Fruit fly (Drosophila melanogaster) whole organism, prepupa: Measurements from ENCODE around the gene Rab40.

Experiments
- Blimp-1 ChIP-seq: fragments of 200-800 bp; sonication (Bioruptor generic); optimal IDR thresholded peaks from 3 replicates; lab custom pipeline; 2017; ENCODE audit warnings: missing biosample characterization, missing genetic modification characterization, mild to moderate bottlenecking, moderate library complexity, missing genetic modification reagents
- CG10631 ChIP-seq: fragments of 200-800 bp; sonication (Bioruptor generic); optimal IDR thresholded peaks from 2 replicates; lab custom pipeline; 2016; ENCODE audit warnings: missing biosample characterization, missing genetic modification characterization
- CG10669 ChIP-seq: fragments of 200-800 bp; sonication (Bioruptor generic); optimal IDR thresholded peaks from 3 replicates; lab custom pipeline; 2018; ENCODE audit warnings: missing biosample characterization, mild to moderate bottlenecking, missing genetic modification characterization, moderate library complexity
- CG11902 ChIP-seq: fragments of 200-800 bp; sonication (Bioruptor generic); optimal IDR thresholded peaks from 3 replicates; lab custom pipeline; 2016; ENCODE audit warnings: missing biosample characterization, missing genetic modification characterization
- CG1621 ChIP-seq: fragments of 200-800 bp; sonication (Bioruptor generic); optimal IDR thresholded peaks from 3 replicates; lab custom pipeline; 2018; ENCODE audit warnings: missing biosample characterization, mild to moderate bottlenecking, missing genetic modification characterization
- CG16779 ChIP-seq: fragments of 200-800 bp; sonication (Bioruptor generic); optimal IDR thresholded peaks from 3 replicates; lab custom pipeline; 2017; ENCODE audit warnings: missing biosample characterization, mild to moderate bottlenecking, missing genetic modification characterization
- CG32006 ChIP-seq: fragments of 200-800 bp; sonication (Bioruptor generic); optimal IDR thresholded peaks from 3 replicates; lab custom pipeline; 2017; ENCODE audit warnings: missing biosample characterization, mild to moderate bottlenecking, missing genetic modification characterization
- CG34406 ChIP-seq: fragments of 200-800 bp; sonication (Bioruptor generic); optimal IDR thresholded peaks from 3 replicates; lab custom pipeline; 2016; ENCODE audit warnings: missing biosample characterization, missing genetic modification characterization
- CG4318 ChIP-seq: fragments of 200-800 bp; sonication (Bioruptor generic); optimal IDR thresholded peaks from 3 replicates; lab custom pipeline; 2017; ENCODE audit warnings: missing biosample characterization, mild to moderate bottlenecking, missing genetic modification characterization
- CG6163 ChIP-seq: fragments of 200-800 bp; sonication (Bioruptor generic); IDR thresholded peaks from 3 replicates; pipeline ENCODE4 v1.3.6; 2022; ENCODE audit warnings: missing biosample characterization, missing genetic modification characterization
- CG6276 ChIP-seq: fragments of 200-800 bp; sonication (Bioruptor generic); optimal IDR thresholded peaks from 2 replicates; lab custom pipeline; 2017; ENCODE audit warnings: missing biosample characterization, mild to moderate bottlenecking, missing genetic modification characterization
- CG6808 ChIP-seq: fragments of 200-800 bp; sonication (Bioruptor generic); optimal IDR thresholded peaks from 3 replicates; lab custom pipeline; 2017; ENCODE audit warnings: missing biosample characterization, missing genetic modification characterization, mild to moderate bottlenecking, moderate library complexity, missing genetic modification reagents
- CG6854 ChIP-seq: fragments of 200-800 bp; sonication (Bioruptor generic); optimal IDR thresholded peaks from 2 replicates; lab custom pipeline; 2017; ENCODE audit warnings: missing biosample characterization, mild to moderate bottlenecking, missing genetic modification characterization
- CG8632 ChIP-seq: fragments of 200-800 bp; sonication (Bioruptor generic); optimal IDR thresholded peaks from 3 replicates; lab custom pipeline; 2016; ENCODE audit warnings: missing biosample characterization, missing genetic modification characterization
- CG9139 ChIP-seq: fragments of 200-800 bp; sonication (Bioruptor generic); optimal IDR thresholded peaks from 3 replicates; lab custom pipeline; 2017; ENCODE audit warnings: missing biosample characterization, mild to moderate bottlenecking, missing genetic modification characterization
- Eip75B ChIP-seq: fragments of 200-800 bp; sonication (Bioruptor generic); optimal IDR thresholded peaks from 3 replicates; lab custom pipeline; 2016; ENCODE audit warnings: missing biosample characterization, missing genetic modification characterization
- Eip78C ChIP-seq: fragments of 200-800 bp; sonication (Bioruptor generic); peaks from one replicate; lab custom pipeline; 2016; ENCODE audit warnings: missing biosample characterization, missing genetic modification characterization
- Eip93F ChIP-seq: fragments of 200-800 bp; sonication (Bioruptor generic); optimal IDR thresholded peaks from 2 replicates; lab custom pipeline; 2016; ENCODE audit warnings: missing biosample characterization, mild to moderate bottlenecking, missing genetic modification characterization
- Ets21C ChIP-seq: fragments of 200-800 bp; sonication (Bioruptor generic); optimal IDR thresholded peaks from 3 replicates; lab custom pipeline; 2016; ENCODE audit warnings: missing biosample characterization, missing genetic modification characterization
- Hr38 ChIP-seq: sonication (Bioruptor generic); optimal IDR thresholded peaks from 2 replicates; lab custom pipeline; 2016; ENCODE audit warnings: missing biosample characterization, missing genetic modification characterization
- Hr39 ChIP-seq: fragments of 200-800 bp; sonication (Bioruptor generic); optimal IDR thresholded peaks from 2 replicates; lab custom pipeline; 2016; ENCODE audit warnings: missing biosample characterization, missing genetic modification characterization
- Hr4 ChIP-seq: fragments of 200-800 bp; sonication (Bioruptor generic); optimal IDR thresholded peaks from 3 replicates; lab custom pipeline; 2016; ENCODE audit warnings: missing biosample characterization, missing genetic modification characterization
- Met ChIP-seq: fragments of 200-800 bp; sonication (Bioruptor generic); optimal IDR thresholded peaks from 3 replicates; lab custom pipeline; 2016; ENCODE audit warnings: missing biosample characterization, missing genetic modification characterization
- OdsH ChIP-seq: fragments of 200-800 bp; sonication (Bioruptor generic); optimal IDR thresholded peaks from 3 replicates; lab custom pipeline; 2016; ENCODE audit warnings: missing biosample characterization, missing genetic modification characterization
- Smox ChIP-seq: fragments of 200-800 bp; sonication (Bioruptor generic); optimal IDR thresholded peaks from 3 replicates; lab custom pipeline; 2016; ENCODE audit warnings: missing biosample characterization, missing genetic modification characterization
- Sox102F ChIP-seq: fragments of 200-800 bp; sonication (Bioruptor generic); optimal IDR thresholded peaks from 2 replicates; lab custom pipeline; 2016; ENCODE audit warnings: missing biosample characterization, mild to moderate bottlenecking, missing genetic modification characterization
- Sox14 ChIP-seq: fragments of 200-800 bp; sonication (Bioruptor generic); optimal IDR thresholded peaks from 3 replicates; lab custom pipeline; 2016; ENCODE audit warnings: missing biosample characterization, missing genetic modification characterization
- Sox15 ChIP-seq: fragments of 200-800 bp; sonication (Bioruptor generic); optimal IDR thresholded peaks from 3 replicates; lab custom pipeline; 2016; ENCODE audit warnings: missing biosample characterization, missing genetic modification characterization
- cyc ChIP-seq: fragments of 200-800 bp; sonication (Bioruptor generic); optimal IDR thresholded peaks from 3 replicates; lab custom pipeline; 2016; ENCODE audit warnings: missing biosample characterization, missing genetic modification characterization
- dac ChIP-seq: fragments of 200-800 bp; sonication (Bioruptor generic); optimal IDR thresholded peaks from 2 replicates; lab custom pipeline; 2017; ENCODE audit warnings: missing biosample characterization, mild to moderate bottlenecking, missing genetic modification characterization
- eg ChIP-seq: fragments of 200-800 bp; sonication (Bioruptor generic); IDR thresholded peaks from 3 replicates; pipeline ENCODE4 v1.3.6; 2022; ENCODE audit warnings: missing biosample characterization, missing genetic modification characterization
- fd59A ChIP-seq: fragments of 200-800 bp; sonication (Bioruptor generic); optimal IDR thresholded peaks from 2 replicates; lab custom pipeline; 2017; ENCODE audit warnings: missing biosample characterization, mild to moderate bottlenecking, missing genetic modification characterization, missing genetic modification reagents
- spab ChIP-seq: fragments of 200-800 bp; sonication (Bioruptor generic); optimal IDR thresholded peaks from 2 replicates; lab custom pipeline; 2017; ENCODE audit warnings: missing biosample characterization, mild to moderate bottlenecking, missing genetic modification characterization, missing genetic modification reagents
- ss ChIP-seq, 2 experiments: fragments of 200-800 bp; sonication (Bioruptor generic); optimal IDR thresholded peaks; 2 replicates in 1 of 2; 3 replicates in 1 of 2; lab custom pipeline; 2017 to 2018; ENCODE audit warnings: mild to moderate bottlenecking in 2 of 2, missing biosample characterization in 2 of 2, missing genetic modification characterization in 2 of 2, moderate library complexity in 1 of 2
- svp ChIP-seq: fragments of 200-800 bp; sonication (Bioruptor generic); peaks from one replicate; lab custom pipeline; 2016; ENCODE audit warnings: missing biosample characterization, missing genetic modification characterization
- vri ChIP-seq: fragments of 200-800 bp; sonication (Bioruptor generic); optimal IDR thresholded peaks from 3 replicates; lab custom pipeline; 2016; ENCODE audit warnings: missing biosample characterization, mild to moderate bottlenecking, missing genetic modification characterization

The Rab40 gene

dm6 chrX:12469778-12470177 is 6.9 kb upstream of the Rab40 start (continued):
- no peak for TF ChIP-seq Blimp-1 (GFP tag; lab: Kevin White, UChicago)
- no peak for TF ChIP-seq vri
- TF ChIP-seq CG32006 (GFP tag; lab: Kevin White, UChicago): peak; percentile 51
- peak; percentile 25 for TF ChIP-seq CG10631 (GFP tag; lab: Kevin White, UChicago)
- TF ChIP-seq Sox15 (GFP tag; lab: Kevin White, UChicago): no peak
- no peak for TF ChIP-seq CG4318 (GFP tag; lab: Kevin White, UChicago)
- TF ChIP-seq CG10669 (GFP tag; lab: Kevin White, UChicago): no peak
- peak; percentile 23 for TF ChIP-seq Smox (GFP tag; lab: Kevin White, UChicago)

- TF ChIP-seq Ets21C (no peak), OdsH (GFP tag; lab: Kevin White, UChicago) (no peak), CG8632 (GFP tag; lab: Kevin White, UChicago) (no peak), ss (GFP tag; optimal IDR thresholded peaks at IDR 0.05; lab: Kevin White, UChicago) (no peak), CG34406 (no peak), Sox14 (GFP tag; lab: Kevin White, UChicago) (no peak), eg (no peak)
Observed at dm6 chrX:12469172-12469571, 6.3 kb upstream of the Rab40 start.

dm6 chrX:12467241-12467597 is 4.3 kb upstream of the Rab40 start:
- no peak for TF ChIP-seq CG1621 (tag; lab: Kevin White, UChicago)
- TF ChIP-seq dac (GFP tag; lab: Kevin White, UChicago): no peak
- TF ChIP-seq svp: no peak
- TF ChIP-seq cyc: no peak
- no peak for TF ChIP-seq spab (GFP tag; lab: Kevin White, UChicago)
- TF ChIP-seq vri: no peak

DNA sequence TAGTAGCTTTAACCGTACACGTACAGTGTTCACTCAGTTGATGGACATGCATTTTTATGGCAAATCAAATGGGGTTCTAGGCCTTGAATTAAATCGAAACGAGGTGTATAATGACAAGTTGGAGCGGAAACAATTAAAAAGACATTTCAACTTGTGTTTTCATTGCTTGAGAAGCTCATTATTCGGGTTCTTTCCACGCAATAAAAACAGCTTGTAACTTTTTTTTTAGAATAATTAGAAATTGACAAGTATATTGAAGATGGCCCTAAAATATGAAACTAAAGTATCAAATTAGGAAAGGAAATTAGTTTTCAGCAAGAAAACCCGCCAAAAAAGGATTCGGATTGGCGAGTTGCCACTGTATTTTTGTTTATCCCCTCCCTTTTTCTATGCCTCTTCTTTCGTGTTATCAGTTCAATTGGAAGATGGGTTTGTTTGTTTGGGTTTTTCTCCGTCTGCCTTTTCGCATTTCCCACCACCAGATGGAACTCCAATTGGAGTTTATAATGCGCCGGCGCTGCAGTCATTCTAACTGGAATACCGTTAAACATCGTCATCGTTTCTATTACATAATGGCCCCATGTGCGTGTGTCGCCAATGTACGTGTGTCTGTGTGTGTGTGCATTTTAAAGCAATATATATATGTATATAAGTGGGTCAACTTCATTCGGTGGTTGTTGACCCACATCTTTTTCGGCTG is 3.8 kb upstream of the Rab40 start:
- TF ChIP-seq Hr4 (GFP tag; lab: Kevin White, UChicago) (peak; percentile 14), CG32006 (GFP tag; lab: Kevin White, UChicago) (peak; percentile 36), eg (0 out of 3 replicates have a peak, but pooled peaks have one; percentile 5), fd59A (GFP tag; lab: Kevin White, UChicago) (no peak), Sox102F (GFP tag; lab: Kevin White, UChicago) (no peak)

DNA sequence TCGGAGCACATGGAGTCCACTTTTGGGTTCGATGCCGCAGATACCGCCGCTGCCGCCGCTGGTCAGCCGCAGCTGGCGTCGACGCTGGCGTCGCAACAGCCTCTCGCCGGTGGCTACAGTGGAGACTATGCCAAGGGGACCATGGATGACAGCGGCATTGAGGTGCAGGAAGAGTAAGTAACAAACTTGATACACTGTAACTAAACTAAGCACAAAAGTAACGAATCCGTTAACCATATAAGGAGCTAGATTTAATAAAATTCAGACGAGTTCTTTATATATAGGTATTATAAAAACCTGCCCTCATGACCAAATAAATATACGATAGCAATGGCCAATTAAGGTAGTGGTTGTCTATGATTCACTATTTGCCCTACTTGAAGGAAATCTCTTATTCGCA is 2.4 kb upstream of the Rab40 start:
- no peak for TF ChIP-seq Met (GFP tag; lab: Kevin White, UChicago)
- TF ChIP-seq CG6276 (GFP tag; lab: Kevin White, UChicago): no peak
- no peak for TF ChIP-seq CG11902 (GFP tag; lab: Kevin White, UChicago)
- TF ChIP-seq CG6163: no peak
- no peak for TF ChIP-seq Sox102F (GFP tag; lab: Kevin White, UChicago)
- TF ChIP-seq Eip75B (GFP tag; lab: Kevin White, UChicago): no peak
- TF ChIP-seq Hr38 (GFP tag; lab: Kevin White, UChicago): no peak
- no peak for TF ChIP-seq OdsH (GFP tag; lab: Kevin White, UChicago)
- no peak for TF ChIP-seq CG9139 (GFP tag; lab: Kevin White, UChicago)
- TF ChIP-seq Eip93F (GFP tag; lab: Kevin White, UChicago): no peak
- TF ChIP-seq CG6854: no peak
- no peak for TF ChIP-seq Hr39
- TF ChIP-seq CG6808: no peak
- TF ChIP-seq Eip78C (GFP tag; lab: Kevin White, UChicago): no peak
- no peak for TF ChIP-seq CG16779 (tag; lab: Kevin White, UChicago)
- TF ChIP-seq, all 60 proteins: peak for 0
